Worm (Caenorhabditis elegans) whole organism, late embryonic: ENCODE data around the gene nlp-76.

Experiments used
- C08G9.2 ChIP-seq: sonication (generic microtip); optimal IDR thresholded peaks from 2 replicates; lab custom pipeline; 2016; ENCODE audit warnings: mild to moderate bottlenecking, missing genetic modification characterization, moderate library complexity, missing compliant biosample characterization
- C38D4.7 ChIP-seq: fragments of 200-800 bp; sonication (Bioruptor generic); optimal IDR thresholded peaks from 2 replicates; lab custom pipeline; 2018; ENCODE audit warnings: mild to moderate bottlenecking, missing genetic modification characterization, moderate library complexity, missing compliant biosample characterization
- F13H6.1 ChIP-seq: sonication (generic microtip); optimal IDR thresholded peaks from 2 replicates; lab custom pipeline; 2016; ENCODE audit warnings: missing genetic modification characterization, missing compliant biosample characterization
- K02D7.2 ChIP-seq: sonication (generic microtip); optimal IDR thresholded peaks from 2 replicates; lab custom pipeline; 2017; ENCODE audit warnings: mild to moderate bottlenecking, missing genetic modification characterization, missing compliant biosample characterization
- T23F11.4 ChIP-seq: fragments of 200-800 bp; sonication (Bioruptor generic); optimal IDR thresholded peaks from 2 replicates; lab custom pipeline; 2018; ENCODE audit warnings: mild to moderate bottlenecking, missing genetic modification characterization, missing compliant biosample characterization
- ceh-14 ChIP-seq: sonication (generic microtip); optimal IDR thresholded peaks from 2 replicates; lab custom pipeline; 2016; ENCODE audit warnings: missing genotype, missing genetic modification characterization, missing compliant biosample characterization
- ceh-2 ChIP-seq: sonication (generic microtip); optimal IDR thresholded peaks from 2 replicates; lab custom pipeline; 2016; ENCODE audit warnings: missing genotype, missing genetic modification characterization, missing compliant biosample characterization
- ceh-22 ChIP-seq: sonication (generic microtip); optimal IDR thresholded peaks from 2 replicates; lab custom pipeline; 2017; ENCODE audit warnings: missing biosample characterization, missing genetic modification characterization
- ceh-30 ChIP-seq: fragments of 150-350 bp; optimal IDR thresholded peaks from 2 replicates; lab custom pipeline; 2014; ENCODE audit warnings: missing biosample characterization, missing genetic modification characterization
- ceh-31 ChIP-seq: sonication (generic microtip); optimal IDR thresholded peaks from 2 replicates; lab custom pipeline; 2016; ENCODE audit warnings: missing genetic modification characterization, missing compliant biosample characterization
- ceh-34 ChIP-seq: sonication (generic microtip); optimal IDR thresholded peaks from 2 replicates; lab custom pipeline; 2016; ENCODE audit warnings: mild to moderate bottlenecking, missing genetic modification characterization, missing compliant biosample characterization
- ceh-45 ChIP-seq: fragments of 200-800 bp; sonication (Bioruptor generic); IDR thresholded peaks from 2 replicates; pipeline ENCODE4 v1.3.6; 2022; ENCODE audit warnings: missing genetic modification reagents, missing genetic modification characterization, missing compliant biosample characterization
- ceh-48 ChIP-seq: sonication (generic microtip); optimal IDR thresholded peaks from 2 replicates; lab custom pipeline; 2016; ENCODE audit warnings: missing genetic modification characterization, inconsistent platforms, missing compliant biosample characterization
- ceh-6 ChIP-seq: fragments of 200-800 bp; sonication (Bioruptor generic); optimal IDR thresholded peaks from 2 replicates; lab custom pipeline; 2018; ENCODE audit warnings: mild to moderate bottlenecking, missing genetic modification characterization, missing compliant biosample characterization
- dmd-4 ChIP-seq: sonication (generic microtip); optimal IDR thresholded peaks from 2 replicates; lab custom pipeline; 2016; ENCODE audit warnings: borderline replicate concordance, missing genetic modification characterization, missing compliant biosample characterization
- dve-1 ChIP-seq: sonication (generic microtip); optimal IDR thresholded peaks from 2 replicates; lab custom pipeline; 2017; ENCODE audit warnings: antibody characterized with exemption, mild to moderate bottlenecking, missing genetic modification characterization, missing compliant biosample characterization
- elt-4 ChIP-seq: sonication (generic microtip); optimal IDR thresholded peaks from 2 replicates; lab custom pipeline; 2016; ENCODE audit warnings: missing genetic modification characterization, missing compliant biosample characterization
- ets-4 ChIP-seq: sonication (generic microtip); optimal IDR thresholded peaks from 2 replicates; lab custom pipeline; 2016; ENCODE audit warnings: missing genetic modification characterization, missing compliant biosample characterization
- fkh-10 ChIP-seq: fragments of 150-350 bp; optimal IDR thresholded peaks from 2 replicates; lab custom pipeline; 2014; ENCODE audit warnings: missing biosample characterization, missing genetic modification reagents, missing genetic modification characterization
- fkh-6 ChIP-seq: sonication (generic microtip); optimal IDR thresholded peaks from 2 replicates; lab custom pipeline; 2016; ENCODE audit warnings: missing genetic modification characterization, missing compliant biosample characterization
- hlh-15 ChIP-seq: sonication (generic microtip); optimal IDR thresholded peaks from 2 replicates; lab custom pipeline; 2016; ENCODE audit warnings: missing genetic modification characterization, missing compliant biosample characterization
- hlh-8 ChIP-seq: sonication (generic microtip); optimal IDR thresholded peaks from 2 replicates; lab custom pipeline; 2016; ENCODE audit warnings: missing genotype, missing genetic modification characterization, missing compliant biosample characterization
- lin-11 ChIP-seq: fragments of 200-800 bp; sonication (Bioruptor generic); optimal IDR thresholded peaks from 2 replicates; lab custom pipeline; 2018; ENCODE audit warnings: mild to moderate bottlenecking, missing genetic modification characterization, missing compliant biosample characterization
- nfya-1 ChIP-seq: sonication (generic microtip); optimal IDR thresholded peaks from 2 replicates; lab custom pipeline; 2017; ENCODE audit warnings: missing genetic modification characterization, mild to moderate bottlenecking, missing compliant biosample characterization, antibody characterized with exemption, moderate library complexity
- nhr-11 ChIP-seq: fragments of 150-350 bp; optimal IDR thresholded peaks from 2 replicates; lab custom pipeline; 2014; ENCODE audit warnings: missing biosample characterization, missing genetic modification characterization
- nhr-232 ChIP-seq: sonication (generic microtip); optimal IDR thresholded peaks from 2 replicates; lab custom pipeline; 2016; ENCODE audit warnings: missing genetic modification characterization, missing compliant biosample characterization
- npax-4 ChIP-seq: sonication (generic microtip); optimal IDR thresholded peaks from 2 replicates; lab custom pipeline; 2016; ENCODE audit warnings: missing genetic modification characterization, missing compliant biosample characterization
- odd-2 ChIP-seq: sonication (generic microtip); optimal IDR thresholded peaks from 2 replicates; lab custom pipeline; 2017; ENCODE audit warnings: antibody characterized with exemption, mild to moderate bottlenecking, missing genetic modification characterization, missing compliant biosample characterization
- pat-9 ChIP-seq: fragments of 200-800 bp; sonication (Bioruptor generic); optimal IDR thresholded peaks from 2 replicates; lab custom pipeline; 2018; ENCODE audit warnings: mild to moderate bottlenecking, missing genetic modification characterization, moderate library complexity, missing compliant biosample characterization
- pha-2 ChIP-seq: sonication (generic microtip); optimal IDR thresholded peaks from 2 replicates; lab custom pipeline; 2017; ENCODE audit warnings: mild to moderate bottlenecking, missing genetic modification characterization, missing compliant biosample characterization
- pha-4 ChIP-seq: fragments of 150-350 bp; optimal IDR thresholded peaks from 2 replicates; lab custom pipeline; 2018; ENCODE audit warnings: missing biosample characterization, missing genetic modification reagents, missing genetic modification characterization
- pros-1 ChIP-seq: fragments of 150-350 bp; optimal IDR thresholded peaks from 2 replicates; lab custom pipeline; 2014; ENCODE audit warnings: missing biosample characterization, missing genetic modification reagents, missing genetic modification characterization
- sox-4 ChIP-seq: sonication (generic microtip); optimal IDR thresholded peaks from 2 replicates; lab custom pipeline; 2017; ENCODE audit warnings: mild to moderate bottlenecking, missing genetic modification characterization, inconsistent platforms, missing compliant biosample characterization
- syd-9 ChIP-seq: sonication (generic microtip); optimal IDR thresholded peaks from 2 replicates; lab custom pipeline; 2016; ENCODE audit warnings: mild to moderate bottlenecking, missing genetic modification characterization, moderate library complexity, missing compliant biosample characterization
- ttx-3 ChIP-seq: sonication (generic microtip); optimal IDR thresholded peaks from 2 replicates; lab custom pipeline; 2016; ENCODE audit warnings: missing genetic modification reagents, missing genetic modification characterization, missing compliant biosample characterization
- unc-3 ChIP-seq, 2 experiments: fragments of 200-800 bp in 1 of 2; sonication (Bioruptor generic) in 1 of 2; sonication (generic microtip) in 1 of 2; conservative IDR thresholded peaks in 1 of 2; optimal IDR thresholded peaks in 1 of 2; 2 replicates each; pipeline versions ENCODE4 v1.3.6 to Lab custom; 2016 to 2022; ENCODE audit warnings: missing compliant biosample characterization in 2 of 2, missing genetic modification characterization in 2 of 2, missing genetic modification reagents in 1 of 2

nlp-76 gene

DNA sequence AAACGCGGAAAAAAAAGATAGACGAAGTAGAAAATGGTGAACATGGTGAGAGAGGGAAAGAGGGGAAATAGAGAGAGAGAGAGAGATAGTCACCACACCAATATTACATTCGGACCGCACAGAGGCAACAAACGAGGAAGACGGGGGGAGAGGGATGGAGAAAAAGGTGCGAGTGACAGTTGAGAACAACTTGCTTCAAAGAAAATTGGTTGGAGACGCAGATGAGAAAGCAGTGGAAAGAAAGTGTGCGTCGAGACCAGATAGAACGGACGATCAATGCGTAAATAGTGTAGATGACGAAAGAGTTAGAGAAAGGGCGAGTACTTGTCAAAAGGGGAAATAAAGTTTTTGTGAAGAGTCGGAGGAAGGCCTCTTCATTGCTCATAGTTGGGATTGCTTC, 6.7 kb upstream of the nlp-76 start (continued):
- TF ChIP-seq dve-1, result peak; percentile 56
- TF ChIP-seq C08G9.2, result peak; percentile 38
- no peak for TF ChIP-seq T23F11.4 (GFP tag; lab: Kevin White, UChicago)
- peak; percentile 64 for TF ChIP-seq ceh-14 (tag; lab: Kevin White, UChicago)
- TF ChIP-seq C38D4.7 (GFP tag; lab: Kevin White, UChicago), result no peak
- TF ChIP-seq fkh-10 (GFP tag; lab: Kevin White, UChicago), result no peak
- TF ChIP-seq ceh-6 (GFP tag; lab: Kevin White, UChicago), result no peak
- peak; percentile 64 for TF ChIP-seq pros-1 (tag; lab: Kevin White, UChicago)
- TF ChIP-seq ceh-2 (tag; lab: Kevin White, UChicago), result peak; percentile 55
- peak; percentile 71 for TF ChIP-seq ceh-34 (tag; lab: Kevin White, UChicago)
- peak; percentile 58 for TF ChIP-seq syd-9
- TF ChIP-seq sox-4, result no peak
- no peak for TF ChIP-seq pha-4 (tag; lab: Kevin White, UChicago)
- TF ChIP-seq F13H6.1 (tag; lab: Kevin White, UChicago), result peak; percentile 34
- no peak for TF ChIP-seq ceh-45

DNA sequence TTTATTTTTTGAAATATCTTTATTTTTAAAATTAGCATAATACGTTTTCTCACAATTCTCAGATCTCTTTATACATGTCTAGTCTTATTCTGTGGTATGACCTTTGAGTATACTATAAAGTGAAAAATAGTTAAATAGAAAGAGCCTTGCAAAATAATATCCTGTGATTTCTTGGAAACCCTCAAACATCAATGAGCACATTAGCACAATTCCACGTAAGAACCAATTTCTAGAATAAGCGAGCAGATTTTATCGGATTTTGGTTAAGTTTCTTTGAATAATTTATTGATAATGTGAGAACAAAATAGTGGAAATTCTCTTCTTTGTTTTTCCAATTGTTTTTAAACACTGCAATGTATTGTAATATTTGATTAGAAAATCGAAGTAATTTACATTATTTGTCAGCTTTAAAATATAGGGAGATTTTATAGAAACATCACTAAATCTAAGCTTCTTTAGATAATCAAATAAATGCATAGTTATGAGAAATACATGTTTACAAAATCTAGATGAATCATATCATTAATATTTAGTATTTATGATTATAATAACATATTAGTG, 5.3 kb upstream of the nlp-76 start:
- TF ChIP-seq unc-3 (GFP tag; conservative IDR thresholded peaks at IDR 0.05; lab: Robert Waterston, UW) (no peak), unc-3 (tag; optimal IDR thresholded peaks at IDR 0.05; lab: Kevin White, UChicago) (no peak), nfya-1 (tag; lab: Kevin White, UChicago) (no peak)

DNA sequence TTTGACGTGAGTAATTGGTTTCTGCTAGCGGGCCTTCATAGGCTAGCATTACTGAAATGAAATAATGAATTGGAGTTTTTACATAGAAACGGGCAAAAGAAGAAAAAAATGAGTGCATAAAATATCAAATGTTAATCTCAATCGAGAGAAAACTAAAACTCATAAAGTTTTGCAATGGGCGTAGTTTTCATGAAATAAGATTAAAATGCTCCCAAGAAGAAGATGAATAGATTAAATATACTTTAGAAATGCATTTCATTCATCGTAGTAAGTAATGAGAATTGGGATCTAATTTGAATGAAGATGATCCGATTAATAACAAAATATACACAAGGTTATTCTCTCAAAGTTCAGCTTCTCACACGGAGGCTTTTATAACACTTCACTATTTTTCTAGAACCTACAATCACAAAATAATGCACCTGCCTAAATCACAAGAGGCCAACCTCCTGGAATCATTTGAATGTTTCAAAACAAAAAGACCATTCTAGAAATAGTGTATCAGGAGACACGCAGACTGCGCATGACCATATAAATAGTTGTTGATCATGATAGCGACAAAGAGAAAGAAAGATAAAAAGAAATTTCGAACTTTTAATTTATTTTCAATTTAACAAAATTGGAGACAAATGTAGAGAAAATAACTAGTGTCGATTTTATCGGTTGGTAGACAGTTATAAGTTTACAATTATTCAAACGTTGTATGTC, 4.3 kb upstream of the nlp-76 start, which contains the start of gene nhr-17:
Gene nhr-17, minus strand, starts transcription at position 51 of the 708 bp plus-strand sequence.
- TF ChIP-seq fkh-10 (GFP tag; lab: Kevin White, UChicago), result no peak
- TF ChIP-seq ceh-48 (tag; lab: Kevin White, UChicago), result no peak
- TF ChIP-seq fkh-6 (tag; lab: Kevin White, UChicago), result no peak
- TF ChIP-seq nhr-11 (tag; lab: Kevin White, UChicago), result no peak
- no peak for TF ChIP-seq ets-4
- TF ChIP-seq pat-9 (tag; lab: Kevin White, UChicago), result no peak
- TF ChIP-seq nhr-232, result no peak
- no peak for TF ChIP-seq ttx-3 (tag; lab: Kevin White, UChicago)
- no peak for TF ChIP-seq pha-2
- TF ChIP-seq ceh-30 (tag; lab: Kevin White, UChicago), result no peak
- TF ChIP-seq K02D7.2, result no peak
- TF ChIP-seq hlh-15 (tag; lab: Kevin White, UChicago), result no peak
- no peak for TF ChIP-seq dmd-4
- TF ChIP-seq hlh-8 (tag; lab: Kevin White, UChicago), result no peak
- no peak for TF ChIP-seq elt-4 (tag; lab: Kevin White, UChicago)

DNA sequence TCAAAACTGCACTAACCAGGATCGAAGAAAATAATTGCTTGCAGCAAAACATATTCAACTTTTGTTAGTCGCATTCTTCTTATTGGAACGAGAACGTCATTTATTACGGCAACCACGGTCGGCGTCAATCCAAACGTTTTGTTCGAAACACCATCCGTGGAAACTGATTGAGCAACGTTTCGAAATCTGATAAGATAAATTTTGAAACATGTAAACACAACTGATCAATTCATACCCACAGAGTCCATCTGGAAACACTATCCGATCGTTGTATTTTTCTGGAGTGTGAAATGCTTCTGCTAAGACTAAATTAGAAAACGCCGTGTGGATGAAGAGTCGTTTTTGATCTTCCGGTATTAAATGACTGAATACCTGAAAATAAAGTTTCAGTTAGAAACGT, 2.1 kb upstream of the nlp-76 start:
- TF ChIP-seq ceh-22 (tag; lab: Kevin White, UChicago) (no peak), nhr-232 (no peak), ceh-34 (tag; lab: Kevin White, UChicago) (no peak), ceh-31 (tag; lab: Kevin White, UChicago) (no peak), nhr-11 (tag; lab: Kevin White, UChicago) (no peak), unc-3 (GFP tag; conservative IDR thresholded peaks at IDR 0.05; lab: Robert Waterston, UW) (no peak), unc-3 (tag; optimal IDR thresholded peaks at IDR 0.05; lab: Kevin White, UChicago) (no peak), npax-4 (tag; lab: Kevin White, UChicago) (no peak), odd-2 (no peak), lin-11 (no peak), T23F11.4 (GFP tag; lab: Kevin White, UChicago) (no peak), C38D4.7 (GFP tag; lab: Kevin White, UChicago) (no peak), F13H6.1 (tag; lab: Kevin White, UChicago) (no peak), dve-1 (no peak), ceh-2 (tag; lab: Kevin White, UChicago) (no peak)
